Worm (Caenorhabditis elegans): ENCODE measurements around the gene F28A10.8.
A peak's percentile ranks its signal among the peaks of the same experiment; 100 is the strongest.

The F28A10.8 gene

DNA sequence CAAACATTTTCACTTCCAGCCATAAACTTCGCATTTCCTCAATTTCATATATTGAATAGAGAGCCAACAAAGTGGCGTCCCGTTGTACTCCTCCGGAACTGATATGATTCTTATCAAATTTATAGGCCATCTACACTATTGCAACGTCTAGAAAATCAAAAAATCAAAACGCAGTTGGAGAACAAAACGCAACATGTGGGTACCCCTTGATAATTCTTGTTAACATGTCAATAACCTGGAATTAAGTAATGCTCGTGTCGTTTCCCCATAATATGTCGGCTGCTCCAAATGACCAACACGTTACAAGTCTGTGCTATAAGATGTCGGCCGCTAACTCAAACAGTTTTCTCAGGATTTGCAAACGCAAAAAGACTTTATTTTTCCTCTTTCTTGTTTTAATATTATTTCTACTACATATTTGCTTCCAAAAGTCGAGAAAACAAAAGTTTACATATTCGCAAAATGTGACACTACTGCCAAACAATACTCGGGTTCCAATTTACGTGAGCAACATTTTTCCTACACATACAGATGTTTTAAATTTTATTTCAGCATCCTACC lies 42.4 kb upstream of the F28A10.8 start (continued):
- TF ChIP-seq spr-1 (tag; optimal IDR thresholded peaks at IDR 0.05): no peak
- TF ChIP-seq hlh-11 (tag; optimal IDR thresholded peaks at IDR 0.05): peak; percentile 47
- TF ChIP-seq ces-1 (GFP tag; optimal IDR thresholded peaks at IDR 0.05): no peak
- peak in 1 of 2 experiments; percentile 99 for TF ChIP-seq unc-62 (GFP tag; optimal IDR thresholded peaks at IDR 0.05 in 1 of 2)
- no peak for TF ChIP-seq unc-62 (tag; optimal IDR thresholded peaks at IDR 0.05)
- TF ChIP-seq ceh-44 (GFP tag; IDR thresholded peaks at IDR 0.05): no peak
- TF ChIP-seq T26A8.4 (GFP tag; IDR thresholded peaks at IDR 0.05): no peak
- TF ChIP-seq nhr-76 (tag; optimal IDR thresholded peaks at IDR 0.05): no peak
- no peak for TF ChIP-seq spr-3 (GFP tag; optimal IDR thresholded peaks at IDR 0.05)
- no peak for TF ChIP-seq nhr-102 (tag; optimal IDR thresholded peaks at IDR 0.05)
- no peak for TF ChIP-seq nhr-11 (tag; optimal IDR thresholded peaks at IDR 0.05)
- TF ChIP-seq nhr-111 (GFP tag; optimal IDR thresholded peaks at IDR 0.05): no peak
- TF ChIP-seq hmg-1.1 (GFP tag; IDR thresholded peaks at IDR 0.05): no peak
- TF ChIP-seq daf-8 (GFP tag; IDR thresholded peaks at IDR 0.05): no peak
- TF ChIP-seq cey-2 (tag; optimal IDR thresholded peaks at IDR 0.05; ENCODE audit: borderline replicate concordance, insufficient read depth): no peak
- peak; percentile 9 for TF ChIP-seq dve-1 (tag; optimal IDR thresholded peaks at IDR 0.05; ENCODE audit: insufficient read depth)
- no peak for TF ChIP-seq zag-1 (tag; optimal IDR thresholded peaks at IDR 0.05)
- no peak for TF ChIP-seq madf-5 (GFP tag; IDR thresholded peaks at IDR 0.05)
- peak; percentile 87 for TF ChIP-seq pqm-1 (tag; optimal IDR thresholded peaks at IDR 0.05)
- TF ChIP-seq daf-12 (tag; optimal IDR thresholded peaks at IDR 0.05): no peak
- TF ChIP-seq pha-4 (GFP tag; IDR thresholded peaks at IDR 0.05): no peak
- TF ChIP-seq pha-4 (tag; optimal IDR thresholded peaks at IDR 0.05): no peak
- no peak for TF ChIP-seq lsy-2 (tag; optimal IDR thresholded peaks at IDR 0.05)
- TF ChIP-seq mes-2 (tag; optimal IDR thresholded peaks at IDR 0.05; ENCODE audit: poor library complexity, severe bottlenecking): no peak
- no peak for TF ChIP-seq lim-7 (GFP tag; IDR thresholded peaks at IDR 0.05)
- no peak for TF ChIP-seq nhr-25 (tag; optimal IDR thresholded peaks at IDR 0.05; ENCODE audit: borderline replicate concordance, insufficient read depth)
- no peak for TF ChIP-seq T20F7.1 (GFP tag; optimal IDR thresholded peaks at IDR 0.05)
- no peak for TF ChIP-seq saeg-2 (GFP tag; IDR thresholded peaks at IDR 0.05)
- TF ChIP-seq fos-1 (tag; optimal IDR thresholded peaks at IDR 0.05): no peak
- peak; percentile 20 for TF ChIP-seq lin-13 (GFP tag; optimal IDR thresholded peaks at IDR 0.05)
- TF ChIP-seq ceh-62 (tag; optimal IDR thresholded peaks at IDR 0.05): no peak
- no peak for TF ChIP-seq set-16 (GFP tag; IDR thresholded peaks at IDR 0.05)
- TF ChIP-seq ceh-32 (tag; optimal IDR thresholded peaks at IDR 0.05; ENCODE audit: poor library complexity): no peak
- TF ChIP-seq nhr-28 (tag; optimal IDR thresholded peaks at IDR 0.05): peak; percentile 54
- no peak for TF ChIP-seq R02D3.7 (tag; optimal IDR thresholded peaks at IDR 0.05)

DNA sequence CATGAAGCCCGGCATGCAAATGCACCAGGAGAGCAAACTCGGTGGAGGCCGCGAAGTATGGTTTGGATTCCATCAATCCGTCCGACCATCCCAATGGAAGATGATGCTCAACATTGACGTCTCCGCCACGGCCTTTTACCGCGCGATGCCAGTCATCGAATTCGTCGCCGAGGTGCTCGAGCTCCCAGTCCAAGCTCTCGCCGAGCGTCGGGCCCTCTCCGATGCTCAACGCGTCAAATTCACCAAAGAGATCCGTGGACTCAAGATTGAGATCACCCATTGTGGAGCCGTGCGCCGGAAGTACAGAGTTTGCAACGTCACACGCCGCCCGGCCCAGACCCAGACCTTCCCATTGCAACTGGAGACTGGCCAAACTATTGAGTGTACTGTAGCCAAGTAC lies 37.4 kb upstream of the F28A10.8 start:
- TF ChIP-seq php-3 (GFP tag; IDR thresholded peaks at IDR 0.05): no peak
- no peak for TF ChIP-seq nhr-76 (tag; optimal IDR thresholded peaks at IDR 0.05)
- 0 out of 2 replicates have a peak, but pooled peaks have one; percentile 6 for TF ChIP-seq saeg-2 (GFP tag; IDR thresholded peaks at IDR 0.05)
- TF ChIP-seq ceh-28 (tag; optimal IDR thresholded peaks at IDR 0.05): no peak
- TF ChIP-seq set-16 (GFP tag; IDR thresholded peaks at IDR 0.05): peak; percentile 80
- TF ChIP-seq lin-38 (GFP tag; IDR thresholded peaks at IDR 0.05): no peak

All from whole organism, L4 larva.